Worm (Caenorhabditis elegans) whole organism, L1 larva: Measurements from ENCODE around the gene T27D12.1.
A peak's percentile ranks its signal among the peaks of the same experiment; 100 is the strongest.

Experiments used
- C04F5.9 ChIP-seq: sonication (generic microtip); optimal IDR thresholded peaks from 2 replicates; lab custom pipeline; 2016; ENCODE audit warnings: missing genetic modification characterization, missing compliant biosample characterization
- C16A3.4 ChIP-seq: fragments of 150-350 bp; optimal IDR thresholded peaks from 2 replicates; lab custom pipeline; 2014; ENCODE audit warnings: missing biosample characterization, missing genetic modification characterization
- Y116A8C.19 ChIP-seq: sonication (generic microtip); optimal IDR thresholded peaks from 2 replicates; lab custom pipeline; 2016; ENCODE audit warnings: missing compliant biosample characterization, missing genetic modification characterization, borderline replicate concordance
- aha-1 ChIP-seq: fragments of 150-350 bp; optimal IDR thresholded peaks from 2 replicates; lab custom pipeline; 2014; ENCODE audit warnings: missing biosample characterization, missing genetic modification characterization
- alr-1 ChIP-seq: fragments of 200-800 bp; sonication (Bioruptor generic); optimal IDR thresholded peaks from 2 replicates; lab custom pipeline; 2018; ENCODE audit warnings: borderline replicate concordance, mild to moderate bottlenecking, missing genetic modification characterization, missing compliant biosample characterization
- aly-2 ChIP-seq: fragments of 150-350 bp; optimal IDR thresholded peaks from 2 replicates; lab custom pipeline; 2014; ENCODE audit warnings: missing biosample characterization, missing genetic modification characterization
- ama-1 ChIP-seq: fragments of 150-350 bp; optimal IDR thresholded peaks from 2 replicates; lab custom pipeline; 2014
- blmp-1 ChIP-seq: fragments of 150-350 bp; optimal IDR thresholded peaks from 2 replicates; lab custom pipeline; 2014; ENCODE audit warnings: missing biosample characterization, missing genetic modification characterization
- ceh-88 ChIP-seq: fragments of 200-800 bp; sonication (Bioruptor generic); IDR thresholded peaks from 2 replicates; pipeline ENCODE4 v1.3.6; 2022; ENCODE audit warnings: missing genetic modification characterization, missing compliant biosample characterization
- ceh-90 ChIP-seq: sonication (generic microtip); optimal IDR thresholded peaks from 2 replicates; lab custom pipeline; 2016; ENCODE audit warnings: missing genetic modification characterization, missing compliant biosample characterization
- ces-1 ChIP-seq: fragments of 150-350 bp; optimal IDR thresholded peaks from 2 replicates; lab custom pipeline; 2014; ENCODE audit warnings: missing biosample characterization, missing genetic modification reagents, missing genetic modification characterization
- dpl-1 ChIP-seq, 3 experiments: fragments of 150-350 bp in 2 of 3; sonication (generic microtip) in 1 of 3; optimal IDR thresholded peaks; 2 replicates each; lab custom pipeline; 2014 to 2017; ENCODE audit warnings: missing biosample characterization in 3 of 3, missing genetic modification characterization in 3 of 3, missing genetic modification reagents in 3 of 3
- egl-13 ChIP-seq: sonication (generic microtip); optimal IDR thresholded peaks from 2 replicates; lab custom pipeline; 2016; ENCODE audit warnings: missing genotype, missing genetic modification reagents, missing genetic modification characterization, missing compliant biosample characterization
- elt-2 ChIP-seq: sonication (generic microtip); optimal IDR thresholded peaks from 2 replicates; lab custom pipeline; 2016; ENCODE audit warnings: missing genetic modification characterization, mild to moderate bottlenecking, inconsistent platforms, missing compliant biosample characterization, missing genetic modification reagents
- elt-3 ChIP-seq, 6 experiments: fragments of 150-350 bp in 1 of 6; sonication (generic microtip); optimal IDR thresholded peaks; 2 replicates each; lab custom pipeline; 2017 to 2018; ENCODE audit warnings: missing biosample characterization in 6 of 6, missing genetic modification characterization in 6 of 6, inconsistent platforms in 1 of 6
- ets-5 ChIP-seq: fragments of 200-800 bp; sonication (Bioruptor generic); IDR thresholded peaks from 2 replicates; pipeline ENCODE4 v1.3.6; 2022; ENCODE audit warnings: missing genetic modification characterization, missing compliant biosample characterization
- fkh-10 ChIP-seq: sonication (generic microtip); optimal IDR thresholded peaks from 2 replicates; lab custom pipeline; 2017; ENCODE audit warnings: missing biosample characterization, missing genetic modification reagents, missing genetic modification characterization
- fkh-4 ChIP-seq: sonication (generic microtip); optimal IDR thresholded peaks from 2 replicates; lab custom pipeline; 2016; ENCODE audit warnings: missing compliant biosample characterization, missing genetic modification characterization, borderline replicate concordance
- hlh-17 ChIP-seq: fragments of 200-800 bp; sonication (Bioruptor generic); optimal IDR thresholded peaks from 2 replicates; lab custom pipeline; 2018; ENCODE audit warnings: missing genetic modification characterization, mild to moderate bottlenecking, missing compliant biosample characterization, moderate library complexity, borderline replicate concordance
- hlh-4 ChIP-seq: sonication (generic microtip); optimal IDR thresholded peaks from 2 replicates; lab custom pipeline; 2016; ENCODE audit warnings: mild to moderate bottlenecking, missing genetic modification characterization, missing compliant biosample characterization
- irx-1 ChIP-seq: sonication (generic microtip); optimal IDR thresholded peaks from 2 replicates; lab custom pipeline; 2016; ENCODE audit warnings: missing genetic modification characterization, missing compliant biosample characterization
- isw-1 ChIP-seq: fragments of 200-800 bp; sonication (Bioruptor generic); IDR thresholded peaks from 2 replicates; pipeline ENCODE4 v1.3.6; 2022; ENCODE audit warnings: missing genetic modification characterization, missing compliant biosample characterization
- lin-13 ChIP-seq: fragments of 150-350 bp; optimal IDR thresholded peaks from 2 replicates; lab custom pipeline; 2014; ENCODE audit warnings: missing biosample characterization, missing genetic modification reagents, missing genetic modification characterization
- lir-3 ChIP-seq: sonication (generic microtip); optimal IDR thresholded peaks from 2 replicates; lab custom pipeline; 2016; ENCODE audit warnings: mild to moderate bottlenecking, missing genetic modification characterization, moderate library complexity, missing compliant biosample characterization; ENCODE audit not compliant: poor library complexity
- mef-2 ChIP-seq: fragments of 150-350 bp; optimal IDR thresholded peaks from 2 replicates; lab custom pipeline; 2014; ENCODE audit warnings: missing biosample characterization, missing genetic modification characterization
- nhr-11 ChIP-seq: fragments of 150-350 bp; optimal IDR thresholded peaks from 2 replicates; lab custom pipeline; 2014; ENCODE audit warnings: missing biosample characterization, missing genetic modification characterization
- nhr-12 ChIP-seq: sonication (generic microtip); optimal IDR thresholded peaks from 2 replicates; lab custom pipeline; 2017; ENCODE audit warnings: missing biosample characterization, missing genetic modification characterization
- nhr-28 ChIP-seq: fragments of 150-350 bp; optimal IDR thresholded peaks from 2 replicates; lab custom pipeline; 2014; ENCODE audit warnings: missing biosample characterization, missing genetic modification characterization
- nhr-47 ChIP-seq: sonication (generic microtip); optimal IDR thresholded peaks from 2 replicates; lab custom pipeline; 2016; ENCODE audit warnings: mild to moderate bottlenecking, missing genetic modification characterization, moderate library complexity, missing compliant biosample characterization
- nhr-71 ChIP-seq: sonication (generic microtip); optimal IDR thresholded peaks from 2 replicates; lab custom pipeline; 2016; ENCODE audit warnings: mild to moderate bottlenecking, missing genetic modification characterization, moderate library complexity, missing compliant biosample characterization
- nhr-85 ChIP-seq: sonication (generic microtip); peaks from one replicate; lab custom pipeline; 2016; ENCODE audit warnings: missing genetic modification characterization, inconsistent platforms, missing compliant biosample characterization
- nhr-90 ChIP-seq: sonication (generic microtip); optimal IDR thresholded peaks from 2 replicates; lab custom pipeline; 2016; ENCODE audit warnings: mild to moderate bottlenecking, missing genetic modification characterization, missing compliant biosample characterization; ENCODE audit not compliant: poor library complexity
- pag-3 ChIP-seq: sonication (generic microtip); optimal IDR thresholded peaks from 2 replicates; lab custom pipeline; 2017; ENCODE audit warnings: missing genetic modification characterization, mild to moderate bottlenecking, missing compliant biosample characterization, antibody characterized with exemption, borderline replicate concordance; ENCODE audit not compliant: insufficient read depth
- pax-3 ChIP-seq: fragments of 200-800 bp; sonication (Bioruptor generic); optimal IDR thresholded peaks from 2 replicates; lab custom pipeline; 2018; ENCODE audit warnings: mild to moderate bottlenecking, missing genetic modification characterization, moderate library complexity, missing compliant biosample characterization
- snpc-4 ChIP-seq: fragments of 150-350 bp; optimal IDR thresholded peaks from 2 replicates; lab custom pipeline; 2014; ENCODE audit warnings: missing biosample characterization, missing genetic modification characterization
- snu-23 ChIP-seq: sonication (generic microtip); optimal IDR thresholded peaks from 2 replicates; lab custom pipeline; 2016; ENCODE audit warnings: missing genetic modification characterization, missing compliant biosample characterization
- sox-4 ChIP-seq: sonication (generic microtip); optimal IDR thresholded peaks from 2 replicates; lab custom pipeline; 2016; ENCODE audit warnings: missing genetic modification characterization, missing compliant biosample characterization
- sptf-1 ChIP-seq: fragments of 150-350 bp; optimal IDR thresholded peaks from 2 replicates; lab custom pipeline; 2014; ENCODE audit warnings: missing biosample characterization, missing genetic modification characterization
- sup-37 ChIP-seq: fragments of 200-800 bp; sonication (Bioruptor generic); optimal IDR thresholded peaks from 2 replicates; lab custom pipeline; 2018; ENCODE audit warnings: mild to moderate bottlenecking, missing genetic modification characterization, missing compliant biosample characterization
- swsn-7 ChIP-seq: sonication (generic microtip); optimal IDR thresholded peaks from 2 replicates; lab custom pipeline; 2016; ENCODE audit warnings: missing genetic modification characterization, missing compliant biosample characterization
- unc-130 ChIP-seq: fragments of 150-350 bp; optimal IDR thresholded peaks from 2 replicates; lab custom pipeline; 2017; ENCODE audit warnings: missing biosample characterization, missing genetic modification characterization, inconsistent platforms
- unc-62 ChIP-seq: fragments of 150-350 bp; optimal IDR thresholded peaks from 2 replicates; lab custom pipeline; 2014; ENCODE audit warnings: missing biosample characterization, missing genetic modification reagents, missing genetic modification characterization
- unc-98 ChIP-seq: fragments of 200-800 bp; sonication (Bioruptor generic); IDR thresholded peaks from 2 replicates; pipeline ENCODE4 v1.3.6; 2022; ENCODE audit warnings: missing genetic modification characterization, missing compliant biosample characterization
- vab-15 ChIP-seq: sonication (generic microtip); optimal IDR thresholded peaks from 2 replicates; lab custom pipeline; 2017; ENCODE audit warnings: missing genotype, mild to moderate bottlenecking, missing genetic modification characterization, missing compliant biosample characterization
- ztf-4 ChIP-seq: fragments of 150-350 bp; optimal IDR thresholded peaks from 2 replicates; lab custom pipeline; 2014; ENCODE audit warnings: missing biosample characterization, missing genetic modification characterization

Gene T27D12.1

DNA sequence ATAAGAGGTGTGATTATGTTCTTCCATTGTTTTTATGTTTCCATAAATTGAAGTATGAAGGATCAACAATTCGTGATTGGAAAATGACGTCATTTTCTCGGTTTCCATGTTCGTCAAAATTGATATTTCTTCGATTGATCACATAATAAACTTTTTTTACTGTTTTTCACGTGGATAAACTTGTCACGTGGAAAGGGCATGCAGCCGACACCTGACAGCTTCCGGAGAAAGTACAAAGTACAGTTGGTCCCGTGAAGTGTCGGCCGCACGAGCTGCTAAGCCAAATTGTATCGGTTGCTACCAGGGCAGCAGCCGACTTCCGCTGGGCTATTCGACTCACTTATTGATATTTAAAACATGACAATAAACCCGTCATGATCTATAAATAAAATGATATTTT lies 764 bp upstream of the T27D12.1 start (continued):
- TF ChIP-seq mef-2 (tag; lab: Kevin White, UChicago) (no peak), C16A3.4 (tag; lab: Kevin White, UChicago) (no peak), unc-130 (no peak), snu-23 (GFP tag; lab: Kevin White, UChicago) (peak; percentile 35), pax-3 (tag; lab: Kevin White, UChicago) (no peak), ets-5 (GFP tag; lab: Robert Waterston, UW) (no peak), dpl-1 (GFP tag; optimal IDR thresholded peaks at IDR 0.05; lab: Kevin White, UChicago) (no peak)

DNA sequence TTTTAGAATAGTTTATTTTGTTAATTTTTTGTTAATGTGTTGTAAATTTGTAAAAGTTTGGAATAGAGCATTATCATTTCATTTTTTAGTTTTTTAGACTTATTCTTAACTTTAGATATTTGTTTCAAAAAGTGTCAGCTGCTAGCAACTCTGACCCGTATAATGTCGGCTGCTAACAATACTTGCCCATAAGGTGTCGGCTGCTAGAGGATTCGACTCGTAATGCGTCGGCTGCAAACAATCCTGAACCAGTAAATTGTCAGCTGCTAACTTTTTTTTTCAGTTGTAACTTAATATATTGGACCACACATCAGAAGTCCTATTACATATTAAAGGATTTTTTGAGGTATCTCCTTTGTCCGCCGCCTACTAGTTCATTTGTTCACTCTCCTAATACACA lies 349 bp downstream of the T27D12.1 start:
- TF ChIP-seq snpc-4 (tag; lab: Kevin White, UChicago) = peak; percentile 27
- no peak for TF ChIP-seq egl-13
- no peak for TF ChIP-seq nhr-12 (tag; lab: Kevin White, UChicago)
- TF ChIP-seq sup-37 (GFP tag; lab: Kevin White, UChicago) = no peak

DNA sequence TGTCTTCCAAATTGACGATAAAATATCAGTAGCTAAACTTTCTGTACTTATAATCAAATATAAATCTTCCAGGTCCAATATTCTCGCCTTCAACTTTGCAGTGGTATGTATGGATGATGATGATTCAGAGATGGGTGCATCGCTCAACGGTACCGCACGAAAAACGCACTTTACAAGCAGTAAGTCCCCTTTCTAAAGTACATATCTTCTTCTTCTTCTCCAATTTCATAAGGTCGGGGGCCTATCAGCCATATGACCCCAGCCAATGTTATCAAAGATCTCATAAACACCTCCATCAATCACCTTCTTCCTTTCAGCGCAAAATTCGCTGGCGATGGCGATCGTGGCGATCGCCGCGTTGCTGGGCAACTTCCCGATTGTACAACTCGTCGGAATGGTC lies 1.0 kb downstream of the T27D12.1 start:
- TF ChIP-seq lin-13 (GFP tag; lab: Kevin White, UChicago) = no peak
- no peak for TF ChIP-seq sptf-1 (tag; lab: Kevin White, UChicago)
- TF ChIP-seq nhr-47 (tag; lab: Kevin White, UChicago) = no peak
- TF ChIP-seq fkh-4 (tag; lab: Kevin White, UChicago) = no peak
- TF ChIP-seq elt-2 (tag; lab: Kevin White, UChicago) = no peak
- TF ChIP-seq C16A3.4 (tag; lab: Kevin White, UChicago) = no peak
- no peak for TF ChIP-seq aly-2 (tag; lab: Kevin White, UChicago)
- no peak for TF ChIP-seq fkh-10 (GFP tag; lab: Kevin White, UChicago)
- TF ChIP-seq dpl-1 (GFP tag; optimal IDR thresholded peaks at IDR 0.05; lab: Kevin White, UChicago) = no peak
- peak; percentile 46 for TF ChIP-seq blmp-1 (tag; lab: Kevin White, UChicago)
- TF ChIP-seq snu-23 (GFP tag; lab: Kevin White, UChicago) = no peak
- no peak for TF ChIP-seq ama-1 (lab: Kevin White, UChicago)
- peak; percentile 7 for TF ChIP-seq nhr-71 (tag; lab: Kevin White, UChicago)
- no peak for TF ChIP-seq isw-1 (GFP tag; lab: Robert Waterston, UW)
- peak; percentile 69 for TF ChIP-seq nhr-85
- TF ChIP-seq mef-2 (tag; lab: Kevin White, UChicago) = no peak
- no peak for TF ChIP-seq aha-1 (tag; lab: Kevin White, UChicago)
- no peak for TF ChIP-seq ztf-4 (tag; lab: Kevin White, UChicago)
- TF ChIP-seq unc-98 (GFP tag; lab: Robert Waterston, UW) = no peak
- TF ChIP-seq lir-3 (tag; lab: Kevin White, UChicago) = no peak

DNA sequence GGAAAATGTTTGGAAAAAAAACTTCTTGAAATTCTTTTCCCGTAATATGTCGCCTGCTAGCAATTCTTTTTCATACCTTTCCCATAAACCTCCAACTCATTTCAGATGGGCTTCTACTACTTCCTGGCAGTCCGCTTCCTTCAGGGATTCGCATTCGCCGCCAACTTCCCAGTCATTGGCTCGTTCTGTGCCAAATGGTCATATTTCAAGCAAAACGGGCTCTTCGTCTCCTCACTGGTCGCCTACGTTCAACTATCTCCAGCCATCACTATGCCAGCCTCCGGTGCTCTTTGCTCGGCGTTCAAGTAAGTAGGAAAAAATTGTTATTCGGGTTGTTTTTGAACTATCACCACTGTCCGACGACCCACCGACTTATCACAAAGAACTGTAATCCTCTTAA lies 1.7 kb downstream of the T27D12.1 start:
- TF ChIP-seq fkh-10 (GFP tag; lab: Kevin White, UChicago) = no peak
- no peak for TF ChIP-seq lin-13 (GFP tag; lab: Kevin White, UChicago)
- TF ChIP-seq nhr-85 = no peak
- no peak for TF ChIP-seq nhr-11 (tag; lab: Kevin White, UChicago)
- no peak for TF ChIP-seq ceh-88 (GFP tag; lab: Robert Waterston, UW)
- TF ChIP-seq unc-62 (GFP tag; lab: Kevin White, UChicago) = no peak
- TF ChIP-seq elt-3 (tag; optimal IDR thresholded peaks at IDR 0.05; lab: Kevin White, UChicago) = no peak
- no peak for TF ChIP-seq dpl-1 (GFP tag; optimal IDR thresholded peaks at IDR 0.05; lab: Kevin White, UChicago)
- no peak for TF ChIP-seq nhr-28
- no peak for TF ChIP-seq sup-37 (GFP tag; lab: Kevin White, UChicago)
- TF ChIP-seq irx-1 (tag; lab: Kevin White, UChicago) = no peak
- no peak for TF ChIP-seq swsn-7 (tag; lab: Kevin White, UChicago)

DNA sequence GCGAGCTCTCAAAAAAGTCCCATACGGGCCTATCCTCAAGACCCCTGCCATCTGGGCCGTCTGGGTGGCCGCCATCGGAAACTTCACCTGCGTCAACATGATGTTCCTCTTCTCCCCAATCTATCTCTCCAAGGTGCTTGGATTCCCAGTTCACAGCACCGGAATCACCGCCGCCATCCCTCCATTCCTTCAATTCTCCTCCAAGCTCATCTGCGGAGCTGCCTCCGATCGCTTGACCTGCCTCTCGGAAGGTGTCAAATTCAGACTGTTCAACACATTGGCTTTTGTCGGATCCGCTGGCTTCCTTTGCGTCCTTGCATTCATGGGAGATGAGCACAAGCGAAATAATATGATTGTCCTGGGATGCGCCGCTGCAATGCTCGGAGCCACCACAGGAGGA lies 2.6 kb downstream of the T27D12.1 start:
- TF ChIP-seq nhr-90 (tag; lab: Kevin White, UChicago) = no peak
- TF ChIP-seq snu-23 (GFP tag; lab: Kevin White, UChicago) = no peak
- no peak for TF ChIP-seq Y116A8C.19
- no peak for TF ChIP-seq ceh-90 (tag; lab: Kevin White, UChicago)
- TF ChIP-seq vab-15 = no peak
- no peak for TF ChIP-seq hlh-17 (GFP tag; lab: Kevin White, UChicago)
- TF ChIP-seq pag-3 = no peak
- no peak for TF ChIP-seq dpl-1 (GFP tag; optimal IDR thresholded peaks at IDR 0.05; lab: Kevin White, UChicago)
- no peak for TF ChIP-seq ces-1 (GFP tag; lab: Kevin White, UChicago)
- no peak for TF ChIP-seq hlh-4 (tag; lab: Kevin White, UChicago)
- TF ChIP-seq alr-1 = no peak
- no peak for TF ChIP-seq sox-4 (tag; lab: Kevin White, UChicago)
- no peak for TF ChIP-seq C04F5.9 (tag; lab: Kevin White, UChicago)
